Worm (Caenorhabditis elegans) whole organism, L1 larva: Measurements from ENCODE around the gene Y73B6BL.270.

Experiments used
- C04F5.9 ChIP-seq: sonication (generic microtip); optimal IDR thresholded peaks from 2 replicates; lab custom pipeline; 2016; ENCODE audit warnings: missing genetic modification characterization, missing compliant biosample characterization
- C16A3.4 ChIP-seq: fragments of 150-350 bp; optimal IDR thresholded peaks from 2 replicates; lab custom pipeline; 2014; ENCODE audit warnings: missing biosample characterization, missing genetic modification characterization
- C34B4.2 ChIP-seq: sonication (generic microtip); optimal IDR thresholded peaks from 2 replicates; lab custom pipeline; 2017; ENCODE audit warnings: mild to moderate bottlenecking, missing genetic modification characterization, missing compliant biosample characterization
- F16B12.6 ChIP-seq: fragments of 150-350 bp; optimal IDR thresholded peaks from 2 replicates; lab custom pipeline; 2014; ENCODE audit warnings: missing biosample characterization, missing genetic modification characterization
- Y116A8C.19 ChIP-seq: sonication (generic microtip); optimal IDR thresholded peaks from 2 replicates; lab custom pipeline; 2016; ENCODE audit warnings: missing compliant biosample characterization, missing genetic modification characterization, borderline replicate concordance
- aly-2 ChIP-seq: fragments of 150-350 bp; optimal IDR thresholded peaks from 2 replicates; lab custom pipeline; 2014; ENCODE audit warnings: missing biosample characterization, missing genetic modification characterization
- ceh-63 ChIP-seq: fragments of 200-800 bp; sonication (Bioruptor generic); optimal IDR thresholded peaks from 2 replicates; lab custom pipeline; 2018; ENCODE audit warnings: mild to moderate bottlenecking, missing genetic modification characterization, missing compliant biosample characterization
- ceh-8 ChIP-seq: fragments of 200-800 bp; sonication (Bioruptor generic); optimal IDR thresholded peaks from 2 replicates; lab custom pipeline; 2018; ENCODE audit warnings: mild to moderate bottlenecking, missing genetic modification characterization, moderate library complexity, missing compliant biosample characterization
- ceh-88 ChIP-seq: fragments of 200-800 bp; sonication (Bioruptor generic); IDR thresholded peaks from 2 replicates; pipeline ENCODE4 v1.3.6; 2022; ENCODE audit warnings: missing genetic modification characterization, missing compliant biosample characterization
- ceh-90 ChIP-seq: sonication (generic microtip); optimal IDR thresholded peaks from 2 replicates; lab custom pipeline; 2016; ENCODE audit warnings: missing genetic modification characterization, missing compliant biosample characterization
- ces-1 ChIP-seq: fragments of 150-350 bp; optimal IDR thresholded peaks from 2 replicates; lab custom pipeline; 2014; ENCODE audit warnings: missing biosample characterization, missing genetic modification reagents, missing genetic modification characterization
- dpl-1 ChIP-seq, 3 experiments: fragments of 150-350 bp in 2 of 3; sonication (generic microtip) in 1 of 3; optimal IDR thresholded peaks; 2 replicates each; lab custom pipeline; 2014 to 2017; ENCODE audit warnings: missing biosample characterization in 3 of 3, missing genetic modification characterization in 3 of 3, missing genetic modification reagents in 3 of 3
- efl-1 ChIP-seq, 4 experiments: fragments of 150-350 bp; optimal IDR thresholded peaks in 3 of 4; peaks in 1 of 4; 1 replicate in 1 of 4; 2 replicates in 3 of 4; lab custom pipeline; 2014; ENCODE audit warnings: missing biosample characterization in 2 of 4, missing genetic modification characterization in 2 of 4, missing genetic modification reagents in 2 of 4
- efl-3 ChIP-seq: fragments of 200-800 bp; sonication (Bioruptor generic); optimal IDR thresholded peaks from 2 replicates; lab custom pipeline; 2018; ENCODE audit warnings: mild to moderate bottlenecking, missing genetic modification characterization, missing compliant biosample characterization
- egl-27 ChIP-seq, 2 experiments: fragments of 150-350 bp in 1 of 2; sonication (generic microtip); optimal IDR thresholded peaks; 3 replicates each; lab custom pipeline; 2017 to 2018; ENCODE audit warnings: missing biosample characterization in 2 of 2, missing genetic modification characterization in 2 of 2, missing genetic modification reagents in 2 of 2
- elt-2 ChIP-seq: sonication (generic microtip); optimal IDR thresholded peaks from 2 replicates; lab custom pipeline; 2016; ENCODE audit warnings: missing genetic modification characterization, mild to moderate bottlenecking, inconsistent platforms, missing compliant biosample characterization, missing genetic modification reagents
- elt-3 ChIP-seq, 6 experiments: fragments of 150-350 bp in 1 of 6; sonication (generic microtip); optimal IDR thresholded peaks; 2 replicates each; lab custom pipeline; 2017 to 2018; ENCODE audit warnings: missing biosample characterization in 6 of 6, missing genetic modification characterization in 6 of 6, inconsistent platforms in 1 of 6
- ets-5 ChIP-seq: fragments of 200-800 bp; sonication (Bioruptor generic); IDR thresholded peaks from 2 replicates; pipeline ENCODE4 v1.3.6; 2022; ENCODE audit warnings: missing genetic modification characterization, missing compliant biosample characterization
- fkh-4 ChIP-seq: sonication (generic microtip); optimal IDR thresholded peaks from 2 replicates; lab custom pipeline; 2016; ENCODE audit warnings: missing compliant biosample characterization, missing genetic modification characterization, borderline replicate concordance
- hlh-17 ChIP-seq: fragments of 200-800 bp; sonication (Bioruptor generic); optimal IDR thresholded peaks from 2 replicates; lab custom pipeline; 2018; ENCODE audit warnings: missing genetic modification characterization, mild to moderate bottlenecking, missing compliant biosample characterization, moderate library complexity, borderline replicate concordance
- hlh-4 ChIP-seq: sonication (generic microtip); optimal IDR thresholded peaks from 2 replicates; lab custom pipeline; 2016; ENCODE audit warnings: mild to moderate bottlenecking, missing genetic modification characterization, missing compliant biosample characterization
- irx-1 ChIP-seq: sonication (generic microtip); optimal IDR thresholded peaks from 2 replicates; lab custom pipeline; 2016; ENCODE audit warnings: missing genetic modification characterization, missing compliant biosample characterization
- isw-1 ChIP-seq: fragments of 200-800 bp; sonication (Bioruptor generic); IDR thresholded peaks from 2 replicates; pipeline ENCODE4 v1.3.6; 2022; ENCODE audit warnings: missing genetic modification characterization, missing compliant biosample characterization
- lin-13 ChIP-seq: fragments of 150-350 bp; optimal IDR thresholded peaks from 2 replicates; lab custom pipeline; 2014; ENCODE audit warnings: missing biosample characterization, missing genetic modification reagents, missing genetic modification characterization
- lin-15B ChIP-seq: fragments of 150-350 bp; sonication (generic microtip); optimal IDR thresholded peaks from 3 replicates; lab custom pipeline; 2014; ENCODE audit warnings: missing biosample characterization, missing genetic modification characterization
- lin-35 ChIP-seq, 2 experiments: fragments of 150-350 bp; optimal IDR thresholded peaks; 2 replicates each; lab custom pipeline; 2014; ENCODE audit warnings: missing biosample characterization in 2 of 2, missing genetic modification characterization in 2 of 2, missing genetic modification reagents in 2 of 2
- lin-39 ChIP-seq: fragments of 150-350 bp; optimal IDR thresholded peaks from 2 replicates; lab custom pipeline; 2014; ENCODE audit warnings: missing biosample characterization, missing genetic modification reagents, missing genetic modification characterization
- lir-3 ChIP-seq: sonication (generic microtip); optimal IDR thresholded peaks from 2 replicates; lab custom pipeline; 2016; ENCODE audit warnings: mild to moderate bottlenecking, missing genetic modification characterization, moderate library complexity, missing compliant biosample characterization; ENCODE audit not compliant: poor library complexity
- lsy-2 ChIP-seq, 2 experiments: fragments of 150-350 bp; optimal IDR thresholded peaks; 2 replicates each; lab custom pipeline; 2014; ENCODE audit warnings: missing biosample characterization in 2 of 2, missing genetic modification characterization in 2 of 2
- mab-9 ChIP-seq: fragments of 200-800 bp; sonication (Bioruptor generic); IDR thresholded peaks from 2 replicates; pipeline ENCODE4 v1.3.6; 2022; ENCODE audit warnings: missing genetic modification reagents, missing genetic modification characterization, missing compliant biosample characterization
- nhr-12 ChIP-seq: sonication (generic microtip); optimal IDR thresholded peaks from 2 replicates; lab custom pipeline; 2017; ENCODE audit warnings: missing biosample characterization, missing genetic modification characterization
- nhr-19 ChIP-seq: fragments of 200-800 bp; sonication (Bioruptor generic); conservative IDR thresholded peaks from 2 replicates; pipeline ENCODE4 v1.3.6; 2022; ENCODE audit warnings: missing genetic modification characterization, missing compliant biosample characterization
- nhr-20 ChIP-seq: sonication (generic microtip); optimal IDR thresholded peaks from 2 replicates; lab custom pipeline; 2016; ENCODE audit warnings: mild to moderate bottlenecking, missing genetic modification characterization, missing compliant biosample characterization
- nhr-237 ChIP-seq: fragments of 150-350 bp; optimal IDR thresholded peaks from 2 replicates; lab custom pipeline; 2014; ENCODE audit warnings: missing biosample characterization, missing genetic modification characterization
- nhr-28 ChIP-seq: fragments of 150-350 bp; optimal IDR thresholded peaks from 2 replicates; lab custom pipeline; 2014; ENCODE audit warnings: missing biosample characterization, missing genetic modification characterization
- nhr-71 ChIP-seq: sonication (generic microtip); optimal IDR thresholded peaks from 2 replicates; lab custom pipeline; 2016; ENCODE audit warnings: mild to moderate bottlenecking, missing genetic modification characterization, moderate library complexity, missing compliant biosample characterization
- nhr-77 ChIP-seq: fragments of 150-350 bp; optimal IDR thresholded peaks from 2 replicates; lab custom pipeline; 2014; ENCODE audit warnings: missing biosample characterization, missing genetic modification characterization
- nhr-84 ChIP-seq: sonication (generic microtip); optimal IDR thresholded peaks from 2 replicates; lab custom pipeline; 2017; ENCODE audit warnings: missing biosample characterization, missing genetic modification characterization
- nhr-85 ChIP-seq: sonication (generic microtip); peaks from one replicate; lab custom pipeline; 2016; ENCODE audit warnings: missing genetic modification characterization, inconsistent platforms, missing compliant biosample characterization
- pag-3 ChIP-seq: sonication (generic microtip); optimal IDR thresholded peaks from 2 replicates; lab custom pipeline; 2017; ENCODE audit warnings: missing genetic modification characterization, mild to moderate bottlenecking, missing compliant biosample characterization, antibody characterized with exemption, borderline replicate concordance; ENCODE audit not compliant: insufficient read depth
- pax-3 ChIP-seq: fragments of 200-800 bp; sonication (Bioruptor generic); optimal IDR thresholded peaks from 2 replicates; lab custom pipeline; 2018; ENCODE audit warnings: mild to moderate bottlenecking, missing genetic modification characterization, moderate library complexity, missing compliant biosample characterization
- rnt-1 ChIP-seq: sonication (generic microtip); optimal IDR thresholded peaks from 2 replicates; lab custom pipeline; 2016; ENCODE audit warnings: mild to moderate bottlenecking, missing genetic modification characterization, moderate library complexity, missing compliant biosample characterization
- sptf-1 ChIP-seq: fragments of 150-350 bp; optimal IDR thresholded peaks from 2 replicates; lab custom pipeline; 2014; ENCODE audit warnings: missing biosample characterization, missing genetic modification characterization
- tbx-2 ChIP-seq: sonication (generic microtip); optimal IDR thresholded peaks from 2 replicates; lab custom pipeline; 2016; ENCODE audit warnings: missing genetic modification characterization, missing compliant biosample characterization
- unc-130 ChIP-seq: fragments of 150-350 bp; optimal IDR thresholded peaks from 2 replicates; lab custom pipeline; 2017; ENCODE audit warnings: missing biosample characterization, missing genetic modification characterization, inconsistent platforms
- unc-30 ChIP-seq: sonication (generic microtip); optimal IDR thresholded peaks from 2 replicates; lab custom pipeline; 2017; ENCODE audit warnings: missing biosample characterization, missing genetic modification characterization
- unc-98 ChIP-seq: fragments of 200-800 bp; sonication (Bioruptor generic); IDR thresholded peaks from 2 replicates; pipeline ENCODE4 v1.3.6; 2022; ENCODE audit warnings: missing genetic modification characterization, missing compliant biosample characterization
- vab-15 ChIP-seq: sonication (generic microtip); optimal IDR thresholded peaks from 2 replicates; lab custom pipeline; 2017; ENCODE audit warnings: missing genotype, mild to moderate bottlenecking, missing genetic modification characterization, missing compliant biosample characterization
- xbp-1 ChIP-seq: sonication (generic microtip); optimal IDR thresholded peaks from 2 replicates; lab custom pipeline; 2016; ENCODE audit warnings: missing genetic modification characterization, missing compliant biosample characterization
- zag-1 ChIP-seq: fragments of 150-350 bp; optimal IDR thresholded peaks from 2 replicates; lab custom pipeline; 2014; ENCODE audit warnings: missing biosample characterization, missing genetic modification characterization
- ztf-4 ChIP-seq: fragments of 150-350 bp; optimal IDR thresholded peaks from 2 replicates; lab custom pipeline; 2014; ENCODE audit warnings: missing biosample characterization, missing genetic modification characterization

Y73B6BL.270 gene

DNA sequence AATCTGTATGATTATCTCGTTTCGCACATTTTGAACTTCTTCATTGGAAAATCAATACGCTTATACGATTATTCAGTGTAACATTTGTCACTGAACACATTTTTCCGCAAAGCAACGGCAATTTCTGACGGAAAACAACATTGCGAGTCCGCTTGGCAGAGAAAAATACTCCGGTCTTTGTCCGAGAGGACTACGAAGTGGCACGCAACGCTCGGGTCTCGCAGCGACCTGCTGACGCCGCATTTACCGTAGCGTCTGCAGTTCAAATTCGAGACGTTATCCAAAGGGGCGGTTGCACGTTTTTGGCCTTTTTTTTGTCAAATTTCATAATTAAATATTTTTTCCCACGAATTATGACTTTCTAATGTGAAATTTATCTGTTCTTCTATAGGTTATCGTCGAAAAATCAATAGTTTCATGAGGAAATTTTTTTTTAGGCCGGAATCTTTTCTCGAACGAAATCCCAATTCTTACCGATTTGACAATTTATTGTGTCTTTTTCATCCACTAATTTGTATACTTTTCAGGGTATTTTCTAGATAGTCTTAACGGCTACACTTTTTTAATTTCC is 41.4 kb upstream of the Y73B6BL.270 start, which contains the start of gene sqd-1:
Gene sqd-1, plus strand, starts transcription at position 521 of the 571 bp plus-strand sequence.
- peak; percentile 98 for TF ChIP-seq isw-1 (GFP tag; lab: Robert Waterston, UW)
- no peak for TF ChIP-seq ces-1 (GFP tag; lab: Kevin White, UChicago)
- TF ChIP-seq ceh-8 (GFP tag; lab: Kevin White, UChicago) = peak; percentile 98
- TF ChIP-seq lin-35 (GFP tag; optimal IDR thresholded peaks at IDR 0.05; lab: Kevin White, UChicago) = peak; percentile 89 to 94
- TF ChIP-seq fkh-4 (tag; lab: Kevin White, UChicago) = peak; percentile 61
- peak; percentile 70 for TF ChIP-seq ceh-90 (tag; lab: Kevin White, UChicago)
- TF ChIP-seq pag-3 = no peak
- peak; percentile 85 for TF ChIP-seq C34B4.2 (tag; lab: Kevin White, UChicago)
- TF ChIP-seq pax-3 (tag; lab: Kevin White, UChicago) = peak; percentile 95
- peak; percentile 98 to 99 for TF ChIP-seq lsy-2 (tag; optimal IDR thresholded peaks at IDR 0.05; lab: Kevin White, UChicago)
- peak; percentile 95 for TF ChIP-seq ztf-4
- TF ChIP-seq lir-3 (tag; lab: Kevin White, UChicago) = peak; percentile 93
- TF ChIP-seq ets-5 (GFP tag; lab: Robert Waterston, UW) = 0 out of 2 replicates have a peak, but pooled peaks have one; percentile 13
- no peak for TF ChIP-seq hlh-4 (tag; lab: Kevin White, UChicago)
- TF ChIP-seq nhr-20 (tag; lab: Kevin White, UChicago) = peak; percentile 98
- TF ChIP-seq nhr-71 = peak; percentile 99
- TF ChIP-seq lin-15B (tag; lab: Kevin White, UChicago) = peak; percentile 95
- peak; percentile 96 for TF ChIP-seq C16A3.4 (tag; lab: Kevin White, UChicago)
- peak; percentile 94 to 95 for TF ChIP-seq efl-1 (optimal IDR thresholded peaks at IDR 0.05; lab: Kevin White, UChicago)
- TF ChIP-seq efl-1 (GFP tag; optimal IDR thresholded peaks at IDR 0.05 in 1 of 2; lab: Kevin White, UChicago) = peak; percentile 87 to 99
- TF ChIP-seq nhr-77 (tag; lab: Kevin White, UChicago) = peak; percentile 89
- peak; percentile 46 for TF ChIP-seq nhr-12
- peak; percentile 74 for TF ChIP-seq efl-3
- TF ChIP-seq unc-98 (GFP tag; lab: Robert Waterston, UW) = peak; percentile 67; the same call in 1 of the 2 replicates
- TF ChIP-seq unc-130 = peak; percentile 98
- TF ChIP-seq egl-27 (tag; optimal IDR thresholded peaks at IDR 0.05; lab: Kevin White, UChicago) = peak in 1 of 2 experiments; percentile 52
- TF ChIP-seq zag-1 (tag; lab: Kevin White, UChicago) = peak; percentile 8
- peak; percentile 98 for TF ChIP-seq nhr-85 (tag; lab: Kevin White, UChicago)
- TF ChIP-seq ceh-63 (GFP tag; lab: Kevin White, UChicago) = peak; percentile 93
- peak in 5 of 6 experiments; percentile 74 to 94 (median 86) for TF ChIP-seq elt-3 (tag; optimal IDR thresholded peaks at IDR 0.05; lab: Kevin White, UChicago)
- peak; percentile 95 for TF ChIP-seq lin-13
- no peak for TF ChIP-seq sptf-1
- peak; percentile 98 for TF ChIP-seq nhr-19 (GFP tag; lab: Robert Waterston, UW)
- peak; percentile 8 for TF ChIP-seq Y116A8C.19 (tag; lab: Kevin White, UChicago)
- peak; percentile 92 for TF ChIP-seq lin-39 (tag; lab: Kevin White, UChicago)
- peak; percentile 81 for TF ChIP-seq nhr-237 (tag; lab: Kevin White, UChicago)
- no peak for TF ChIP-seq nhr-28 (tag; lab: Kevin White, UChicago)
- no peak for TF ChIP-seq hlh-17 (GFP tag; lab: Kevin White, UChicago)
- TF ChIP-seq irx-1 (tag; lab: Kevin White, UChicago) = peak; percentile 95
- peak; percentile 71 for TF ChIP-seq F16B12.6 (tag; lab: Kevin White, UChicago)
- TF ChIP-seq vab-15 (tag; lab: Kevin White, UChicago) = peak; percentile 93
- TF ChIP-seq rnt-1 (tag; lab: Kevin White, UChicago) = peak; percentile 98
- peak; percentile 92 for TF ChIP-seq C04F5.9 (tag; lab: Kevin White, UChicago)
- no peak for TF ChIP-seq unc-30 (tag; lab: Kevin White, UChicago)
- peak; percentile 71 for TF ChIP-seq aly-2 (tag; lab: Kevin White, UChicago)
- TF ChIP-seq elt-2 (tag; lab: Kevin White, UChicago) = peak; percentile 88
- TF ChIP-seq ceh-88 (GFP tag; lab: Robert Waterston, UW) = peak; percentile 93
- peak; percentile 86 to 88 (median 88) for TF ChIP-seq dpl-1 (GFP tag; optimal IDR thresholded peaks at IDR 0.05; lab: Kevin White, UChicago)
- TF ChIP-seq mab-9 = peak; percentile 96
- peak; percentile 98 for TF ChIP-seq tbx-2 (tag; lab: Kevin White, UChicago)
- TF ChIP-seq nhr-84 (tag; lab: Kevin White, UChicago) = no peak
- peak; percentile 97 for TF ChIP-seq xbp-1 (tag; lab: Kevin White, UChicago)
